Worm (Caenorhabditis elegans) whole organism, L3 larva: ENCODE measurements around the gene Y43F8B.14.

Experiments used
- R02D3.7 ChIP-seq: fragments of 150-350 bp; optimal IDR thresholded peaks from 2 replicates; lab custom pipeline; 2014; ENCODE audit warnings: missing biosample characterization, missing genetic modification characterization
- aly-2 ChIP-seq: fragments of 150-350 bp; optimal IDR thresholded peaks from 2 replicates; lab custom pipeline; 2014; ENCODE audit warnings: missing biosample characterization, missing genetic modification characterization
- ceh-9 ChIP-seq: sonication (generic microtip); optimal IDR thresholded peaks from 2 replicates; lab custom pipeline; 2018; ENCODE audit warnings: missing biosample characterization, missing genetic modification characterization
- daf-12 ChIP-seq: fragments of 150-350 bp; optimal IDR thresholded peaks from 2 replicates; lab custom pipeline; 2014; ENCODE audit warnings: missing biosample characterization, missing genetic modification reagents, missing genetic modification characterization
- egl-27 ChIP-seq: sonication (generic microtip); optimal IDR thresholded peaks from 4 replicates; lab custom pipeline; 2017; ENCODE audit warnings: missing biosample characterization, missing genetic modification reagents, missing genetic modification characterization
- egl-5 ChIP-seq: fragments of 150-350 bp; optimal IDR thresholded peaks from 2 replicates; lab custom pipeline; 2017; ENCODE audit warnings: missing biosample characterization, missing genetic modification reagents, missing genetic modification characterization, inconsistent platforms
- elt-1 ChIP-seq: fragments of 150-350 bp; optimal IDR thresholded peaks from 2 replicates; lab custom pipeline; 2014; ENCODE audit warnings: missing biosample characterization, missing genetic modification characterization
- elt-2 ChIP-seq: sonication (generic microtip); optimal IDR thresholded peaks from 2 replicates; lab custom pipeline; 2016; ENCODE audit warnings: missing genetic modification reagents, mild to moderate bottlenecking, missing genetic modification characterization, missing compliant biosample characterization
- elt-3 ChIP-seq, 3 experiments: fragments of 150-350 bp in 1 of 3; sonication (generic microtip) in 2 of 3; optimal IDR thresholded peaks; 2 replicates in 2 of 3; 4 replicates in 1 of 3; lab custom pipeline; 2014 to 2017; ENCODE audit warnings: missing biosample characterization in 3 of 3, missing genetic modification characterization in 3 of 3
- fkh-10 ChIP-seq: sonication (generic microtip); optimal IDR thresholded peaks from 2 replicates; lab custom pipeline; 2017; ENCODE audit warnings: missing biosample characterization, missing genetic modification reagents, missing genetic modification characterization
- fkh-2 ChIP-seq: fragments of 150-350 bp; optimal IDR thresholded peaks from 2 replicates; lab custom pipeline; 2014; ENCODE audit warnings: missing biosample characterization, missing genetic modification reagents, missing genetic modification characterization
- fos-1 ChIP-seq: fragments of 150-350 bp; optimal IDR thresholded peaks from 2 replicates; lab custom pipeline; 2014; ENCODE audit warnings: missing biosample characterization, missing genetic modification characterization
- hmg-11 ChIP-seq: sonication (generic microtip); optimal IDR thresholded peaks from 2 replicates; lab custom pipeline; 2016; ENCODE audit warnings: missing genetic modification characterization, missing compliant biosample characterization
- jun-1 ChIP-seq: fragments of 150-350 bp; optimal IDR thresholded peaks from 2 replicates; lab custom pipeline; 2014; ENCODE audit warnings: missing biosample characterization, missing genetic modification reagents, missing genetic modification characterization
- lin-15B ChIP-seq: fragments of 150-350 bp; optimal IDR thresholded peaks from 2 replicates; lab custom pipeline; 2014; ENCODE audit warnings: missing biosample characterization, missing genetic modification characterization
- lin-39 ChIP-seq: fragments of 150-350 bp; optimal IDR thresholded peaks from 2 replicates; lab custom pipeline; 2018; ENCODE audit warnings: missing biosample characterization, missing genetic modification reagents, missing genetic modification characterization
- lsy-12 ChIP-seq: sonication (generic microtip); optimal IDR thresholded peaks from 2 replicates; lab custom pipeline; 2016; ENCODE audit warnings: mild to moderate bottlenecking, missing genetic modification characterization, missing compliant biosample characterization
- mdl-1 ChIP-seq: fragments of 150-350 bp; optimal IDR thresholded peaks from 2 replicates; lab custom pipeline; 2014; ENCODE audit warnings: missing biosample characterization, missing genetic modification characterization
- mml-1 ChIP-seq: fragments of 150-350 bp; sonication (generic microtip); optimal IDR thresholded peaks from 3 replicates; lab custom pipeline; 2014; ENCODE audit warnings: missing biosample characterization, missing genetic modification characterization
- nfya-1 ChIP-seq: sonication (generic microtip); optimal IDR thresholded peaks from 2 replicates; lab custom pipeline; 2017; ENCODE audit warnings: missing genetic modification characterization, mild to moderate bottlenecking, missing compliant biosample characterization, antibody characterized with exemption, moderate library complexity; ENCODE audit not compliant: insufficient read depth
- nhr-237 ChIP-seq: fragments of 150-350 bp; optimal IDR thresholded peaks from 2 replicates; lab custom pipeline; 2014; ENCODE audit warnings: missing biosample characterization, missing genetic modification characterization
- nhr-28 ChIP-seq: fragments of 150-350 bp; optimal IDR thresholded peaks from 2 replicates; lab custom pipeline; 2014; ENCODE audit warnings: missing biosample characterization, missing genetic modification characterization
- nhr-43 ChIP-seq: sonication (generic microtip); optimal IDR thresholded peaks from 2 replicates; lab custom pipeline; 2016; ENCODE audit warnings: mild to moderate bottlenecking, missing genetic modification characterization, missing compliant biosample characterization; ENCODE audit not compliant: poor library complexity, severe bottlenecking
- nhr-67 ChIP-seq: fragments of 150-350 bp; optimal IDR thresholded peaks from 2 replicates; lab custom pipeline; 2014; ENCODE audit warnings: missing biosample characterization, missing genetic modification characterization
- nhr-76 ChIP-seq: fragments of 150-350 bp; sonication (generic microtip); optimal IDR thresholded peaks from 5 replicates; lab custom pipeline; 2014; ENCODE audit warnings: missing biosample characterization, missing genetic modification characterization
- nhr-77 ChIP-seq: fragments of 150-350 bp; optimal IDR thresholded peaks from 2 replicates; lab custom pipeline; 2014; ENCODE audit warnings: missing biosample characterization, missing genetic modification characterization
- pqm-1 ChIP-seq: fragments of 150-350 bp; optimal IDR thresholded peaks from 2 replicates; lab custom pipeline; 2017; ENCODE audit warnings: missing biosample characterization, missing genetic modification characterization, inconsistent platforms
- sea-2 ChIP-seq: fragments of 150-350 bp; sonication (generic microtip); optimal IDR thresholded peaks from 4 replicates; lab custom pipeline; 2014; ENCODE audit warnings: missing biosample characterization, missing genetic modification reagents, missing genetic modification characterization
- skn-1 ChIP-seq: fragments of 150-350 bp; optimal IDR thresholded peaks from 2 replicates; lab custom pipeline; 2014; ENCODE audit warnings: missing biosample characterization, missing genetic modification characterization
- snpc-4 ChIP-seq: fragments of 150-350 bp; optimal IDR thresholded peaks from 2 replicates; lab custom pipeline; 2014; ENCODE audit warnings: missing biosample characterization, missing genetic modification characterization
- unc-62 ChIP-seq: fragments of 150-350 bp; sonication (generic microtip); optimal IDR thresholded peaks from 4 replicates; lab custom pipeline; 2014; ENCODE audit warnings: missing biosample characterization, missing genetic modification reagents, missing genetic modification characterization
- zag-1 ChIP-seq: fragments of 150-350 bp; optimal IDR thresholded peaks from 2 replicates; lab custom pipeline; 2014; ENCODE audit warnings: missing biosample characterization, missing genetic modification characterization
- ztf-11 ChIP-seq: fragments of 150-350 bp; optimal IDR thresholded peaks from 2 replicates; lab custom pipeline; 2014; ENCODE audit warnings: missing biosample characterization, missing genetic modification characterization
- ztf-4 ChIP-seq: fragments of 150-350 bp; optimal IDR thresholded peaks from 2 replicates; lab custom pipeline; 2014; ENCODE audit warnings: missing biosample characterization, missing genetic modification characterization

The Y43F8B.14 gene

DNA sequence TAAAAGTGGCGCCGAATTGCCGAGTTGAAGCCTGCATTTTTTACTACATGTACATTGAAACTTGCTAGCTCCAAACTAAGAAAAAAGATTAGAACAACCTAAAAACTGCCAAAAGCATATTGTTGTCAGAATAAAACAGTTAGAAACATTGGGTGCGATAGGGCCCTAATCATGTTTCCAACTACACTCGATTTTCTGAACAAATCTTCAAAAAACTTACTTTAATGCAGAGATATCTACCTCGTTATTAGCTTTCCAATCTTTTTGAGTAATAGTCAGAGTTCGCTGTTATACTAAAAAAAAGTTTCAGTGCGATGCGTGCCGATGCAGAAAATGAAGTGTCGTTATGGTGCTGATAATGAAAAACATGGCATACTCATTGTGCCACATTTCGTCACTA, at the start of gene Y43F8B.14, which contains the start of gene Y43F8B.13:
Gene Y43F8B.14 (minus strand): TSS at position 322 of the 400 bp plus-strand sequence.
Gene Y43F8B.13 (plus strand): TSS at position 301 of the 400 bp plus-strand sequence.
- peak; percentile 4 for TF ChIP-seq elt-2 (tag; lab: Kevin White, UChicago)
- TF ChIP-seq zag-1 (tag; lab: Kevin White, UChicago), result no peak

ce11 chrV:19502579-19503151, 46.9 kb upstream of the Y43F8B.14 start, which contains the start of gene Y43F8B.3:
Gene Y43F8B.3, plus strand, starts transcription at chrV:19503101.
- no peak for TF ChIP-seq unc-62 (GFP tag; lab: Kevin White, UChicago)
- TF ChIP-seq R02D3.7 (tag; lab: Kevin White, UChicago), result no peak
- TF ChIP-seq pqm-1 (tag; lab: Kevin White, UChicago), result no peak
- no peak for TF ChIP-seq nhr-43 (tag; lab: Kevin White, UChicago)
- no peak for TF ChIP-seq nhr-67 (tag; lab: Kevin White, UChicago)
- no peak for TF ChIP-seq daf-12 (tag; lab: Kevin White, UChicago)
- TF ChIP-seq lin-15B (tag; lab: Kevin White, UChicago), result no peak
- no peak for TF ChIP-seq ztf-4
- TF ChIP-seq egl-27 (tag; lab: Kevin White, UChicago), result no peak
- TF ChIP-seq fos-1 (tag; lab: Kevin White, UChicago), result no peak
- no peak for TF ChIP-seq ztf-11 (tag; lab: Kevin White, UChicago)
- TF ChIP-seq sea-2 (GFP tag; lab: Kevin White, UChicago), result no peak
- TF ChIP-seq fkh-2, result no peak
- no peak for TF ChIP-seq egl-5 (tag; lab: Kevin White, UChicago)
- no peak for TF ChIP-seq lsy-12 (tag; lab: Kevin White, UChicago)
- TF ChIP-seq nhr-76 (tag; lab: Kevin White, UChicago), result no peak
- TF ChIP-seq hmg-11 (tag; lab: Kevin White, UChicago), result no peak
- TF ChIP-seq elt-2 (tag; lab: Kevin White, UChicago), result no peak
- no peak for TF ChIP-seq lin-39 (tag; lab: Kevin White, UChicago)

DNA sequence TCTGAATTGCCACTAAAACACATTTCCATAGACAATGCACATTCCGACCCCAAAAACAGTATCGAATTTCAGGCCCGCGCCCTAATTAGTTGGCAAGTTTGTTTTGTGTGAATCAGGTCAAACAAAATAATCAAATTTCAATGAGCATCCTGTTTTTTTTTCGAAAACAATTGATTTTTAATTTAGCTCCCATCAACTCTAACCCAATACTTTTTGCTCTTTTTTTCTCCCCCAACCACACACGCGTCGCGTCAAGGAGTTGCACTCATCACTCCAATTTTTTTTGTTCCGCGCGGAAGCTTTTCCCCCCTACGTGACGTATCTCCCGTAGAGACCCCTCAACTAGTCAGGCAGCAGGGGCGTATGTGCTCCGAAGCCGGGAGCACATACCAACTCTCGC, 45.6 kb upstream of the Y43F8B.14 start:
- no peak for TF ChIP-seq lin-39 (tag; lab: Kevin White, UChicago)
- TF ChIP-seq mml-1, result no peak
- TF ChIP-seq nhr-67 (tag; lab: Kevin White, UChicago), result no peak
- no peak for TF ChIP-seq nfya-1 (tag; lab: Kevin White, UChicago)
- TF ChIP-seq ztf-11 (tag; lab: Kevin White, UChicago), result no peak
- TF ChIP-seq egl-27 (tag; lab: Kevin White, UChicago), result no peak
- TF ChIP-seq unc-62 (GFP tag; lab: Kevin White, UChicago), result no peak
- no peak for TF ChIP-seq nhr-28 (tag; lab: Kevin White, UChicago)
- no peak for TF ChIP-seq aly-2 (tag; lab: Kevin White, UChicago)
- no peak for TF ChIP-seq ztf-4
- no peak for TF ChIP-seq nhr-237 (tag; lab: Kevin White, UChicago)
- TF ChIP-seq ceh-9, result no peak
- no peak for TF ChIP-seq elt-3 (tag; optimal IDR thresholded peaks at IDR 0.05; lab: Kevin White, UChicago)

DNA sequence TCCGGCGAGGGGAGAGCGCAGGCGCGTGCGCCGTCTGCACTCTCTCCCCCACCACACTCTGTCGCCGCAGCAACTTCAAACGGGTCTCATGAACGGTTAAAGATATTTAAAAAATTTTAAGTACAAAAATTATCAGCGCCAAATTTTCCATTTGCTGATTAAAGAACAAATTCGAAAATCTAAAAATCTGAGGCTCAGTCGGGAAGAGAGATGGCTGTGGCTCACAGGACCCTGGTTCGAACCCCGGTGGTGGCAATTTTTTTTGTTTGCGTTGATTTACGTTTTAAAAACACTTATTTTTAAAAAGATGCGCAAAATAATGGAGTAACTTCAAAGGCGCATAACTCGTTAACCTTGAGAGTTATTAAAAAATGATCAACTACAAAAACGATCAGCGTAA, 41.3 kb upstream of the Y43F8B.14 start:
- no peak for TF ChIP-seq lsy-12 (tag; lab: Kevin White, UChicago)
- no peak for TF ChIP-seq skn-1 (tag; lab: Kevin White, UChicago)
- TF ChIP-seq nhr-237 (tag; lab: Kevin White, UChicago), result no peak
- no peak for TF ChIP-seq elt-1 (tag; lab: Kevin White, UChicago)
- no peak for TF ChIP-seq daf-12 (tag; lab: Kevin White, UChicago)
- no peak for TF ChIP-seq fkh-10 (GFP tag; lab: Kevin White, UChicago)
- no peak for TF ChIP-seq ztf-4
- no peak for TF ChIP-seq jun-1 (tag; lab: Kevin White, UChicago)
- no peak for TF ChIP-seq nhr-77 (tag; lab: Kevin White, UChicago)
- TF ChIP-seq mml-1, result no peak
- no peak for TF ChIP-seq ceh-9
- no peak for TF ChIP-seq snpc-4
- TF ChIP-seq nhr-67 (tag; lab: Kevin White, UChicago), result no peak
- no peak for TF ChIP-seq mdl-1 (tag; lab: Kevin White, UChicago)
